Worm (Caenorhabditis elegans): ENCODE data around the gene mbl-1.

The mbl-1 gene

DNA sequence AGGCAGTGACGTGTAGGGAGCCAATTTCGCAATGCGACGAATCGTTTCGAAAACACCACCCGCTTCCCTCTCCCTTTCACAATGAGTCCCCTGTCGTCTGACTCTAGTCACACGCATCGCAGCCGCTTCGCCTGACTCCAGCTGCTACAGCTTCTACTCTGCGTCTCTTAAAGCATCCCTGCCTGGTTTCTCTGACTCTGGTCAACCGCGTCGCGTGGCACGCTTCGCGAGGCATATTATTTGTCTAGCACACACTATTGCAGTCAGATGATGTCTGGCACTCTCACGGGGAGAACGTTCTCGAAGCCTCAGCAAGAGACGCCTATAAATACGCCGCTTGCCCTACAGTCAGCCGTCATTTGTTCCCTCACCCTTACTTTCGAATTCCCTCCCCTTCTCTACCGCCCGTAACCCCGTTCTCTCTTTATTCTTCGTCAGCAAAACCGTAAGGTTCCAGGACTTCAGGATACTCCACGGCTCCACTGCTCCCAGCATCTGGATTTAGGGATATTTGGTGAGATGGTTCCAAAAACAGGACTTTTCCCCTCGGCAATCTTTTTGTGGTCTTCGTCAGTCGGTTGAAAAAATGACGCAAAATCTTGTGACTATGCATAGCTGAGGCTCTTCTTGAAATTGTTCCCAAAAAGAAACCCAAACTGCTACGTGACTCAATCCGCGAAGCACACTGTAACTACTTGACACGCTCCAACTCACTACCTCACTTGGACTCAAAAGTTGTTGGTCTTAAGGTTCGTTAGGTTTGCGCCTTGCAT is 48.7 kb upstream of the mbl-1 start (continued):
- TF ChIP-seq snpc-4 (tag; optimal IDR thresholded peaks at IDR 0.05) (peak; percentile 90), pag-3 (tag; optimal IDR thresholded peaks at IDR 0.05; ENCODE audit: borderline replicate concordance, insufficient read depth) (no peak), aly-2 (tag; optimal IDR thresholded peaks at IDR 0.05) (peak; percentile 73), lin-13 (GFP tag; optimal IDR thresholded peaks at IDR 0.05) (peak; percentile 99), skn-1 (tag; optimal IDR thresholded peaks at IDR 0.05) (peak; percentile 87), fos-1 (tag; optimal IDR thresholded peaks at IDR 0.05) (peak; percentile 95), xbp-1 (tag; optimal IDR thresholded peaks at IDR 0.05) (peak; percentile 95), pqm-1 (tag; optimal IDR thresholded peaks at IDR 0.05) (peak; percentile 50), egl-13 (tag; optimal IDR thresholded peaks at IDR 0.05) (peak; percentile 97), nhr-84 (tag; optimal IDR thresholded peaks at IDR 0.05) (no peak), lin-39 (tag; optimal IDR thresholded peaks at IDR 0.05) (peak; percentile 79), nhr-90 (tag; optimal IDR thresholded peaks at IDR 0.05; ENCODE audit: poor library complexity) (peak; percentile 97), ets-5 (GFP tag; IDR thresholded peaks at IDR 0.05) (no peak), nhr-47 (tag; optimal IDR thresholded peaks at IDR 0.05) (peak; percentile 99), C16A3.4 (tag; optimal IDR thresholded peaks at IDR 0.05) (peak; percentile 97), dsc-1 (tag; optimal IDR thresholded peaks at IDR 0.05) (peak; percentile 98), nhr-85 (tag) (peak; percentile 99), elt-2 (tag; optimal IDR thresholded peaks at IDR 0.05) (peak; percentile 82), hpl-2 (GFP tag; optimal IDR thresholded peaks at IDR 0.05) (peak; percentile 84), nhr-76 (tag; optimal IDR thresholded peaks at IDR 0.05) (peak; percentile 89), nhr-237 (tag; optimal IDR thresholded peaks at IDR 0.05) (peak; percentile 94), ceh-63 (GFP tag; optimal IDR thresholded peaks at IDR 0.05) (no peak), unc-130 (tag; optimal IDR thresholded peaks at IDR 0.05) (peak; percentile 86), unc-98 (GFP tag; IDR thresholded peaks at IDR 0.05) (peak; percentile 72; the same call in 1 of the 2 replicates), pax-3 (tag; optimal IDR thresholded peaks at IDR 0.05) (peak; percentile 97), ceh-8 (GFP tag; optimal IDR thresholded peaks at IDR 0.05) (peak; percentile 92), fkh-8 (tag; optimal IDR thresholded peaks at IDR 0.05) (peak; percentile 100), ama-1 (optimal IDR thresholded peaks at IDR 0.05) (peak; percentile 100), nhr-19 (GFP tag; conservative IDR thresholded peaks at IDR 0.05) (peak; percentile 96), F16B12.6 (tag; optimal IDR thresholded peaks at IDR 0.05) (no peak), nhr-20 (tag; optimal IDR thresholded peaks at IDR 0.05) (peak; percentile 99), fkh-4 (tag; optimal IDR thresholded peaks at IDR 0.05; ENCODE audit: borderline replicate concordance) (peak; percentile 19), zag-1 (tag; optimal IDR thresholded peaks at IDR 0.05) (peak; percentile 91), vab-15 (tag; optimal IDR thresholded peaks at IDR 0.05) (peak; percentile 87), lin-15B (tag; optimal IDR thresholded peaks at IDR 0.05) (peak; percentile 33), egl-27 (tag; optimal IDR thresholded peaks at IDR 0.05) (peak; percentile 36 to 86), ces-1 (GFP tag; optimal IDR thresholded peaks at IDR 0.05) (no peak), swsn-7 (tag; optimal IDR thresholded peaks at IDR 0.05) (peak; percentile 98)

DNA sequence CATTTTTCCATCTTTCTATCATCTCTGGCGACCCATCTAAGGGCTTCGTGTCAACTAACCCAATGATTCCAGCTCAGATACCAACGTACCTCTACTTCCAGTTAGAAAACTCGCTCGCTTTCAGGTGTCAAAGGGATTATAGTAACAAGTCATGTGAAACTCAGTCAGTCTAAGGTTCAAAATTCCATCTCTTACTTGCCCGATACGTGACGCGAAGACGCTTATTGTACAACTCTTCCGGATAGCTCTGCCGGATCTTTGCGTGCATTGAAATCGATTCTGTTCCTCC is 48.1 kb upstream of the mbl-1 start:
- TF ChIP-seq efl-3 (GFP tag; optimal IDR thresholded peaks at IDR 0.05) (no peak), nhr-90 (tag; optimal IDR thresholded peaks at IDR 0.05; ENCODE audit: poor library complexity) (no peak), sox-4 (tag; optimal IDR thresholded peaks at IDR 0.05) (no peak), skn-1 (tag; optimal IDR thresholded peaks at IDR 0.05) (peak; percentile 58), nhr-47 (tag; optimal IDR thresholded peaks at IDR 0.05) (no peak), blmp-1 (tag; optimal IDR thresholded peaks at IDR 0.05) (no peak), swsn-7 (tag; optimal IDR thresholded peaks at IDR 0.05) (no peak), nhr-19 (GFP tag; conservative IDR thresholded peaks at IDR 0.05) (no peak), aha-1 (tag; optimal IDR thresholded peaks at IDR 0.05) (no peak), ceh-82 (tag; optimal IDR thresholded peaks at IDR 0.05) (peak in 1 of 3 experiments; percentile 20), dpl-1 (GFP tag; optimal IDR thresholded peaks at IDR 0.05) (no peak)
